Worm (Caenorhabditis elegans) whole organism, L3 larva: ENCODE measurements around the gene Y73C8B.2.

Experiments
- R02D3.7 ChIP-seq: fragments of 150-350 bp; optimal IDR thresholded peaks from 2 replicates; lab custom pipeline; 2014; ENCODE audit warnings: missing biosample characterization, missing genetic modification characterization
- aly-2 ChIP-seq: fragments of 150-350 bp; optimal IDR thresholded peaks from 2 replicates; lab custom pipeline; 2014; ENCODE audit warnings: missing biosample characterization, missing genetic modification characterization
- ama-1 ChIP-seq: fragments of 150-350 bp; optimal IDR thresholded peaks from 2 replicates; lab custom pipeline; 2018
- ceh-16 ChIP-seq: sonication (generic microtip); optimal IDR thresholded peaks from 2 replicates; lab custom pipeline; 2017; ENCODE audit warnings: missing biosample characterization, missing genetic modification characterization
- ceh-28 ChIP-seq: fragments of 150-350 bp; optimal IDR thresholded peaks from 2 replicates; lab custom pipeline; 2014; ENCODE audit warnings: missing biosample characterization, missing genetic modification reagents, missing genetic modification characterization
- ceh-82 ChIP-seq: fragments of 150-350 bp; optimal IDR thresholded peaks from 2 replicates; lab custom pipeline; 2014; ENCODE audit warnings: missing biosample characterization, missing genetic modification characterization
- daf-12 ChIP-seq: fragments of 150-350 bp; optimal IDR thresholded peaks from 2 replicates; lab custom pipeline; 2014; ENCODE audit warnings: missing biosample characterization, missing genetic modification reagents, missing genetic modification characterization
- egl-5 ChIP-seq: fragments of 150-350 bp; optimal IDR thresholded peaks from 2 replicates; lab custom pipeline; 2017; ENCODE audit warnings: missing biosample characterization, missing genetic modification reagents, missing genetic modification characterization, inconsistent platforms
- elt-1 ChIP-seq: fragments of 150-350 bp; optimal IDR thresholded peaks from 2 replicates; lab custom pipeline; 2014; ENCODE audit warnings: missing biosample characterization, missing genetic modification characterization
- elt-2 ChIP-seq: sonication (generic microtip); optimal IDR thresholded peaks from 2 replicates; lab custom pipeline; 2016; ENCODE audit warnings: missing genetic modification reagents, mild to moderate bottlenecking, missing genetic modification characterization, missing compliant biosample characterization
- elt-3 ChIP-seq, 3 experiments: fragments of 150-350 bp in 1 of 3; sonication (generic microtip) in 2 of 3; optimal IDR thresholded peaks; 2 replicates in 2 of 3; 4 replicates in 1 of 3; lab custom pipeline; 2014 to 2017; ENCODE audit warnings: missing biosample characterization in 3 of 3, missing genetic modification characterization in 3 of 3
- eor-1 ChIP-seq, 2 experiments: fragments of 150-350 bp; optimal IDR thresholded peaks; 2 replicates each; lab custom pipeline; 2014 to 2018; ENCODE audit warnings: missing biosample characterization in 2 of 2, missing genetic modification characterization in 2 of 2
- fkh-10 ChIP-seq: sonication (generic microtip); optimal IDR thresholded peaks from 2 replicates; lab custom pipeline; 2017; ENCODE audit warnings: missing biosample characterization, missing genetic modification reagents, missing genetic modification characterization
- hmg-11 ChIP-seq: sonication (generic microtip); optimal IDR thresholded peaks from 2 replicates; lab custom pipeline; 2016; ENCODE audit warnings: missing genetic modification characterization, missing compliant biosample characterization
- jun-1 ChIP-seq: fragments of 150-350 bp; optimal IDR thresholded peaks from 2 replicates; lab custom pipeline; 2014; ENCODE audit warnings: missing biosample characterization, missing genetic modification reagents, missing genetic modification characterization
- lin-15B ChIP-seq: fragments of 150-350 bp; optimal IDR thresholded peaks from 2 replicates; lab custom pipeline; 2014; ENCODE audit warnings: missing biosample characterization, missing genetic modification characterization
- lin-39 ChIP-seq: fragments of 150-350 bp; optimal IDR thresholded peaks from 2 replicates; lab custom pipeline; 2018; ENCODE audit warnings: missing biosample characterization, missing genetic modification reagents, missing genetic modification characterization
- lsy-12 ChIP-seq: sonication (generic microtip); optimal IDR thresholded peaks from 2 replicates; lab custom pipeline; 2016; ENCODE audit warnings: mild to moderate bottlenecking, missing genetic modification characterization, missing compliant biosample characterization
- mdl-1 ChIP-seq: fragments of 150-350 bp; optimal IDR thresholded peaks from 2 replicates; lab custom pipeline; 2014; ENCODE audit warnings: missing biosample characterization, missing genetic modification characterization
- mml-1 ChIP-seq: fragments of 150-350 bp; sonication (generic microtip); optimal IDR thresholded peaks from 3 replicates; lab custom pipeline; 2014; ENCODE audit warnings: missing biosample characterization, missing genetic modification characterization
- nfya-1 ChIP-seq: sonication (generic microtip); optimal IDR thresholded peaks from 2 replicates; lab custom pipeline; 2017; ENCODE audit warnings: missing genetic modification characterization, mild to moderate bottlenecking, missing compliant biosample characterization, antibody characterized with exemption, moderate library complexity; ENCODE audit not compliant: insufficient read depth
- nhr-11 ChIP-seq: fragments of 150-350 bp; optimal IDR thresholded peaks from 2 replicates; lab custom pipeline; 2014; ENCODE audit warnings: missing biosample characterization, missing genetic modification characterization
- nhr-23 ChIP-seq: fragments of 150-350 bp; optimal IDR thresholded peaks from 2 replicates; lab custom pipeline; 2014; ENCODE audit warnings: missing biosample characterization, missing genetic modification reagents, missing genetic modification characterization
- nhr-25 ChIP-seq: sonication (generic microtip); optimal IDR thresholded peaks from 2 replicates; lab custom pipeline; 2017; ENCODE audit warnings: missing biosample characterization, missing genetic modification characterization
- nhr-28 ChIP-seq: fragments of 150-350 bp; optimal IDR thresholded peaks from 2 replicates; lab custom pipeline; 2014; ENCODE audit warnings: missing biosample characterization, missing genetic modification characterization
- nhr-43 ChIP-seq: sonication (generic microtip); optimal IDR thresholded peaks from 2 replicates; lab custom pipeline; 2016; ENCODE audit warnings: mild to moderate bottlenecking, missing genetic modification characterization, missing compliant biosample characterization; ENCODE audit not compliant: poor library complexity, severe bottlenecking
- nhr-67 ChIP-seq: fragments of 150-350 bp; optimal IDR thresholded peaks from 2 replicates; lab custom pipeline; 2014; ENCODE audit warnings: missing biosample characterization, missing genetic modification characterization
- nhr-76 ChIP-seq: fragments of 150-350 bp; sonication (generic microtip); optimal IDR thresholded peaks from 5 replicates; lab custom pipeline; 2014; ENCODE audit warnings: missing biosample characterization, missing genetic modification characterization
- nhr-77 ChIP-seq: fragments of 150-350 bp; optimal IDR thresholded peaks from 2 replicates; lab custom pipeline; 2014; ENCODE audit warnings: missing biosample characterization, missing genetic modification characterization
- pha-4 ChIP-seq: fragments of 150-350 bp; optimal IDR thresholded peaks from 2 replicates; lab custom pipeline; 2014; ENCODE audit warnings: missing biosample characterization, missing genetic modification reagents, missing genetic modification characterization
- sea-2 ChIP-seq: fragments of 150-350 bp; sonication (generic microtip); optimal IDR thresholded peaks from 4 replicates; lab custom pipeline; 2014; ENCODE audit warnings: missing biosample characterization, missing genetic modification reagents, missing genetic modification characterization
- snpc-4 ChIP-seq: fragments of 150-350 bp; optimal IDR thresholded peaks from 2 replicates; lab custom pipeline; 2014; ENCODE audit warnings: missing biosample characterization, missing genetic modification characterization
- tbx-2 ChIP-seq: sonication (generic microtip); optimal IDR thresholded peaks from 2 replicates; lab custom pipeline; 2016; ENCODE audit warnings: mild to moderate bottlenecking, missing genetic modification characterization, missing compliant biosample characterization
- unc-39 ChIP-seq: sonication (generic microtip); optimal IDR thresholded peaks from 4 replicates; lab custom pipeline; 2017; ENCODE audit warnings: missing biosample characterization, missing genetic modification characterization
- unc-62 ChIP-seq: fragments of 150-350 bp; sonication (generic microtip); optimal IDR thresholded peaks from 4 replicates; lab custom pipeline; 2014; ENCODE audit warnings: missing biosample characterization, missing genetic modification reagents, missing genetic modification characterization
- zag-1 ChIP-seq: fragments of 150-350 bp; optimal IDR thresholded peaks from 2 replicates; lab custom pipeline; 2014; ENCODE audit warnings: missing biosample characterization, missing genetic modification characterization
- ztf-11 ChIP-seq: fragments of 150-350 bp; optimal IDR thresholded peaks from 2 replicates; lab custom pipeline; 2014; ENCODE audit warnings: missing biosample characterization, missing genetic modification characterization
- ztf-4 ChIP-seq: fragments of 150-350 bp; optimal IDR thresholded peaks from 2 replicates; lab custom pipeline; 2014; ENCODE audit warnings: missing biosample characterization, missing genetic modification characterization

The Y73C8B.2 gene

ce11 chrV:3159252-3159651, 35.5 kb downstream of the Y73C8B.2 start, which contains the start of gene C36C5.12:
TSS of gene C36C5.12 (minus strand) at chrV:3159352.
- no peak for TF ChIP-seq lin-39 (tag; lab: Kevin White, UChicago)
- no peak for TF ChIP-seq lin-15B
- TF ChIP-seq elt-3 (tag; optimal IDR thresholded peaks at IDR 0.05; lab: Kevin White, UChicago): no peak
- no peak for TF ChIP-seq unc-39 (tag; lab: Kevin White, UChicago)
- no peak for TF ChIP-seq aly-2
- no peak for TF ChIP-seq ztf-4 (tag; lab: Kevin White, UChicago)
- TF ChIP-seq nhr-25: no peak
- no peak for TF ChIP-seq nhr-23 (tag; lab: Kevin White, UChicago)
- TF ChIP-seq nhr-67 (tag; lab: Kevin White, UChicago): no peak
- no peak for TF ChIP-seq ceh-28 (tag; lab: Kevin White, UChicago)
- no peak for TF ChIP-seq ama-1
- no peak for TF ChIP-seq mdl-1
- TF ChIP-seq tbx-2 (tag; lab: Kevin White, UChicago): no peak
- TF ChIP-seq, all 47 proteins: peak for 0

ce11 chrV:3158379-3158778, 36.4 kb downstream of the Y73C8B.2 start:
- TF ChIP-seq egl-5 (no peak), nhr-77 (tag; lab: Kevin White, UChicago) (no peak), lin-39 (tag; lab: Kevin White, UChicago) (no peak), snpc-4 (tag; lab: Kevin White, UChicago) (no peak), unc-39 (tag; lab: Kevin White, UChicago) (no peak), nfya-1 (no peak), ama-1 (no peak), daf-12 (tag; lab: Kevin White, UChicago) (no peak), fkh-10 (GFP tag; lab: Kevin White, UChicago) (no peak), elt-1 (tag; lab: Kevin White, UChicago) (no peak), R02D3.7 (no peak), unc-62 (GFP tag; lab: Kevin White, UChicago) (no peak), ztf-4 (tag; lab: Kevin White, UChicago) (no peak), pha-4 (tag; lab: Kevin White, UChicago) (no peak)

ce11 chrV:3156786-3157185, 38.0 kb downstream of the Y73C8B.2 start, which contains the start of gene exh-1:
TSS of gene exh-1 (plus strand) at chrV:3157086.
- no peak for TF ChIP-seq pha-4 (tag; lab: Kevin White, UChicago)
- no peak for TF ChIP-seq lin-15B
- no peak for TF ChIP-seq elt-1 (tag; lab: Kevin White, UChicago)
- TF ChIP-seq nhr-25: no peak
- no peak for TF ChIP-seq nhr-28 (tag; lab: Kevin White, UChicago)
- TF ChIP-seq mml-1 (tag; lab: Kevin White, UChicago): no peak
- TF ChIP-seq lin-39 (tag; lab: Kevin White, UChicago): no peak
- no peak for TF ChIP-seq zag-1 (tag; lab: Kevin White, UChicago)
- no peak for TF ChIP-seq R02D3.7
- no peak for TF ChIP-seq elt-2
- TF ChIP-seq ztf-11 (tag; lab: Kevin White, UChicago): no peak
- TF ChIP-seq unc-39 (tag; lab: Kevin White, UChicago): no peak

ce11 chrV:3155072-3155471, 39.7 kb downstream of the Y73C8B.2 start, which contains the start of gene srab-7:
TSS of gene srab-7 (minus strand) at chrV:3155172.
- TF ChIP-seq hmg-11 (no peak), nhr-11 (no peak), eor-1 (tag; optimal IDR thresholded peaks at IDR 0.05; lab: Kevin White, UChicago) (no peak), mml-1 (tag; lab: Kevin White, UChicago) (no peak), mdl-1 (no peak), lin-39 (tag; lab: Kevin White, UChicago) (no peak), nhr-43 (tag; lab: Kevin White, UChicago) (no peak), lsy-12 (tag; lab: Kevin White, UChicago) (no peak), ama-1 (no peak), ceh-16 (tag; lab: Kevin White, UChicago) (no peak), tbx-2 (tag; lab: Kevin White, UChicago) (no peak), ceh-82 (tag; lab: Kevin White, UChicago) (no peak), nhr-76 (no peak), nhr-67 (tag; lab: Kevin White, UChicago) (no peak), sea-2 (GFP tag; lab: Kevin White, UChicago) (no peak), pha-4 (tag; lab: Kevin White, UChicago) (no peak), jun-1 (tag; lab: Kevin White, UChicago) (no peak)
